Fruit fly (Drosophila melanogaster) Kc167 (cell line): Measurements from ENCODE around the gene CG15458.

Experiments
- Myc ChIP-seq: fragments of >200 bp; optimal IDR thresholded peaks from 2 replicates; lab custom pipeline; 2017; ENCODE audit warnings: missing external identifiers
- h ChIP-seq: fragments of >200 bp; optimal IDR thresholded peaks from 3 replicates; lab custom pipeline; 2018; ENCODE audit warnings: missing external identifiers
- insv ChIP-seq: fragments of >200 bp; optimal IDR thresholded peaks from 3 replicates; lab custom pipeline; 2018; ENCODE audit warnings: missing external identifiers
- psq ChIP-seq: fragments of >200 bp; optimal IDR thresholded peaks from 2 replicates; lab custom pipeline; 2017; ENCODE audit warnings: missing external identifiers
- ttk ChIP-seq: sonication (Bioruptor generic); optimal IDR thresholded peaks from 2 replicates; lab custom pipeline; 2017; ENCODE audit warnings: missing external identifiers

dm6 chrX:20434534-20434933, 20.5 kb upstream of the CG15458 start:
- TF ChIP-seq Myc (lab: Kevin White, UChicago) (no peak), ttk (lab: Kevin White, UChicago) (no peak), psq (lab: Kevin White, UChicago) (no peak), h (lab: Kevin White, UChicago) (no peak), insv (lab: Kevin White, UChicago) (no peak)
